Fruit fly (Drosophila melanogaster): ENCODE data around the gene tal-2A.

Gene tal-2A

DNA sequence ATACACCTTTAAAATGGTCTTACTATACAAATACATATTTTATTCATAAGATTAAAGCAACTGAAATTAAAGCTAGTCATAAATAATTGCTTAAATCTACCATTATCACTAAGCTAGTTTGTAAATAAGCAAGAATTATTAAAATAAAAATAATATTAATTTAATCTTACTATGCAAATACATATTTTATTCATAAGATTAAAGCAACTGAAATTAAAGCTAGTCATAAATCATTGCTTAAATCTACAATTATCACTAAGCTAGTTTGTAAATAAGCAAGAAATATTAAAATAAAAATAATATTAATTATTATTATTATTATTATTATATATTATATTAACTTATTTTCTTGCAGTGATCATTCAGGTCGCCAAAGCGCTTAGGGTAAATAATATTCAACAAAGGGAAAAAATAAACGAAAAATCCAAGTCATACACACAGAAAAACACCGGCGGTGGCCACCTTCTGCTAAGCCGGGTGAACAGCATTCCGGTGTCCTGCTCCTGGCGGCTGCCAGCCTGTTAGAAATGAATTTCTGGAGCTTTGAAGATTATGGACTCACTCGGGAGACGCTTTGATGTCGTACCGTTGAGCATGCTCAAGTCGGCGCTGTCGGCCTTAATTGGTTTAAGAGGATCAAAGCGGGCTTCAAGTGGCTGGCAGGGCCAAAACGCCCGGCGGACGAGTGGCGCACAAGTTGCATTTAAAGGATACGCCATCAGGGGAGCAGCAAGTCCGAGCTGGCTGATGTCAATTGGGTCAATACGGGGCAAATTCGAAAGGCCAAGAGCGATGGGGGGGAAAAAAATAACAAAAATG lies 8.8 kb upstream of the tal-2A start (continued):
- TF ChIP-seq Sox102F (GFP tag; optimal IDR thresholded peaks at IDR 0.05) = no peak
- peak; percentile 30 for TF ChIP-seq CG3032 (tag; optimal IDR thresholded peaks at IDR 0.05)
- peak; percentile 2 for TF ChIP-seq acj6 (GFP tag; optimal IDR thresholded peaks at IDR 0.05)
- peak in 1 of 2 experiments; percentile 7 for TF ChIP-seq ss (GFP tag; optimal IDR thresholded peaks at IDR 0.05)
- no peak for TF ChIP-seq CG7368 (GFP tag; optimal IDR thresholded peaks at IDR 0.05)
- no peak for TF ChIP-seq CG11762 (GFP tag; optimal IDR thresholded peaks at IDR 0.05; ENCODE audit: insufficient read depth)
- TF ChIP-seq vri (GFP tag; optimal IDR thresholded peaks at IDR 0.05) = no peak
- no peak for TF ChIP-seq Smox (GFP tag; optimal IDR thresholded peaks at IDR 0.05)

DNA sequence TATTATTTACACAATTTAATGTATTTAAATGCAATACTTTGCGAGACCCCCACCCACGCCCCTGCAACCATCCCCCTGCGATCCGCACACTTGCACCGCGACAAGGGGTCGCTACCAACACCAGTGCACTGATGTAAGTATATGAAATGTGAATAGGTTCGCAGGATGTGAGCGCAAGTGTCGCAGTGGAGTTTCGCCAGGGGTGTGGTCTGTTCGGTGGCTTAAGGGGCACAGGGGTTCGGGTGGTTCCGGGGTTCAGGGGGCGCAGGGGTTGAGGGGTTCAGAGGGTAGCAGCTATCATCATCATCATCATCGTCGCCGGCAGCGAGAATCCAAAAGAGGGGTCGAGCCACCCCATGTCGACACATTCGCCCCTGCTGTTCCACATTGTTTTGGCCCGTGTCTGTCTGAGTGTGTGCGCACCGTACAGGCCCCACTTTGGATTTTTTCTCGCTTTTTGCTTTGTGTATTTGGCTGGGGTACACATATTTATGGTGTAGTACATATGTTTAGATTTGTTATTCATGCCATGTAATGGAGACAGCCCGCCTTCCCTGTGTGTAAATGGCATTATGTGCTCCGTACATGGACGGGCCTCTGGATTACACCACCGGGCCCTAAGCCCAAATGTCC lies 7.8 kb upstream of the tal-2A start:
- TF ChIP-seq Ets21C (GFP tag; optimal IDR thresholded peaks at IDR 0.05) (no peak), CG34406 (GFP tag; optimal IDR thresholded peaks at IDR 0.05) (no peak), CG7368 (GFP tag; optimal IDR thresholded peaks at IDR 0.05) (no peak), CG8119 (GFP tag; IDR thresholded peaks at IDR 0.05) (no peak), Hr4 (GFP tag; optimal IDR thresholded peaks at IDR 0.05) (no peak), lz (GFP tag; optimal IDR thresholded peaks at IDR 0.05) (no peak), CG8319 (GFP tag; optimal IDR thresholded peaks at IDR 0.05) (no peak), CG3032 (tag; optimal IDR thresholded peaks at IDR 0.05) (no peak), Lpt (GFP tag; optimal IDR thresholded peaks at IDR 0.05) (no peak), Sox102F (GFP tag; optimal IDR thresholded peaks at IDR 0.05) (no peak), Gug (GFP tag; IDR thresholded peaks at IDR 0.05) (no peak), svp (GFP tag) (no peak), CG8632 (GFP tag; optimal IDR thresholded peaks at IDR 0.05) (no peak), CG6854 (GFP tag; optimal IDR thresholded peaks at IDR 0.05) (no peak), net (GFP tag; optimal IDR thresholded peaks at IDR 0.05) (no peak)

DNA sequence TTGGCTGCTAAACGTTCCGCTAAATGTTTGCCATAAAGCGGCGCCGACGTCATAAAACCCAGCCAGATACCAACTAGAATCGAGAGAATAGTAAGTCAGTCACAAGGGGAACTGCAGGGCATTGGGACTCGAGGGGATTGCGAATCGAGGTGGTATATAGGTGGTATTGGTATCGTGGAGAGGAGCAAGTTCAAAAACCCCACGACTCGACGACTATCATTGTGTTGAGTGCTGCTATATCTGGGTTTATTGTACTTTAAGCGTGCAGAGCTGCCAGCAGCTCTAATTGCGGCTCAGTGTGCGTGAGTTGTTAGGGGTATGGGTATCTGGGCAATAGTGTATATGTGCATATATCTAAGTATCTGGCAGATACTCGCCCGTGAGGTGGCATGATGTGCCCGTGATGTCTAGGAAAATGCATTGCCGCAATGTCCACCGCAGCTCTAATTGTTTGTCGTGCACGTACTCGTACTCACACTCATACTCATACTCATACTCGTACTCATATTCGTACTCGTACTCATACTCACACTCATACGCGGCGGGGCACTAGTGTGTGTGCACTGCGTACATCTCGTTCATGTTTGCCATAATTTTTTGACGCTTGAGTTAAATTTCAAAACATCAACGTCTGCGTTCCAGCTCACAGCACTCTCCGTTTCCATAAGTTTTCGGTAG lies 6.7 kb upstream of the tal-2A start:
- TF ChIP-seq CG11294 (GFP tag; IDR thresholded peaks at IDR 0.05) = no peak
- no peak for TF ChIP-seq CG10631 (GFP tag; optimal IDR thresholded peaks at IDR 0.05)
- TF ChIP-seq Lpt (GFP tag; optimal IDR thresholded peaks at IDR 0.05) = peak; percentile 14
- TF ChIP-seq eg (GFP tag; IDR thresholded peaks at IDR 0.05) = no peak
- no peak for TF ChIP-seq Eip75B (GFP tag; optimal IDR thresholded peaks at IDR 0.05)
- TF ChIP-seq Ets21C (GFP tag; optimal IDR thresholded peaks at IDR 0.05) = no peak
- TF ChIP-seq esn (GFP tag; optimal IDR thresholded peaks at IDR 0.05) = no peak
- no peak for TF ChIP-seq salr (GFP tag; optimal IDR thresholded peaks at IDR 0.05)
- TF ChIP-seq dsx (GFP tag; optimal IDR thresholded peaks at IDR 0.05; ENCODE audit: poor library complexity, severe bottlenecking) = no peak
- TF ChIP-seq svp (GFP tag) = peak; percentile 60
- TF ChIP-seq CG11902 (GFP tag; optimal IDR thresholded peaks at IDR 0.05) = no peak
- TF ChIP-seq lz (GFP tag; optimal IDR thresholded peaks at IDR 0.05) = no peak

DNA sequence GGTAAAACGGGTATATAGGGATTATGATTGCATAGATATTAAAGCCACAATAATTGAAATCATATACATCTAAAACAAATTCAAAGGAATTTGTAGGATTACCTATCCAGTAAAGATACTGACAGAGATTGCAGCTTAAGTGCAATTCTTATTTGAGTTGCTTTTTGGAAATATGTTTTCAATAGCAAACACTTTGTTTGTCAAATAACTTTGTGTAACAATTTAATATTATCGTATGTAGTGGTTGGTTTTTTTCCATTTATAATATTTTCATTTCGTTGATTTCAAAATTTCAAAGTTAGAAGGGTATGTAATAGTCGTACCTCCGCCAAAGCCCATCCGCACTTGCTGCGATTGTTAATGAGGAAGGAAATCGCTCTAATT lies 6.2 kb upstream of the tal-2A start:
- peak; percentile 62 for TF ChIP-seq Sox14 (GFP tag; optimal IDR thresholded peaks at IDR 0.05)
- peak; percentile 29 for TF ChIP-seq CG16779 (tag; optimal IDR thresholded peaks at IDR 0.05)
- peak; percentile 67 for TF ChIP-seq net (GFP tag; optimal IDR thresholded peaks at IDR 0.05)
- peak; percentile 74 for TF ChIP-seq CG6276 (GFP tag; optimal IDR thresholded peaks at IDR 0.05)
- peak; percentile 73 for TF ChIP-seq svp (GFP tag)
- TF ChIP-seq fd59A (GFP tag; optimal IDR thresholded peaks at IDR 0.05) = peak; percentile 33
- peak; percentile 59 for TF ChIP-seq eg (GFP tag; IDR thresholded peaks at IDR 0.05)
- TF ChIP-seq fd85E (GFP tag; optimal IDR thresholded peaks at IDR 0.05) = no peak
- peak; percentile 68 for TF ChIP-seq achi (GFP tag; optimal IDR thresholded peaks at IDR 0.05)
- peak; percentile 5 for TF ChIP-seq CG6808 (GFP tag; optimal IDR thresholded peaks at IDR 0.05)
- peak; percentile 20 for TF ChIP-seq CG31627 (GFP tag; optimal IDR thresholded peaks at IDR 0.05)
- peak; percentile 94 for TF ChIP-seq Eip78C (GFP tag)
- peak; percentile 25; the same call in 1 of the 2 replicates for TF ChIP-seq CG11294 (GFP tag; IDR thresholded peaks at IDR 0.05)
- peak; percentile 44 for TF ChIP-seq Smox (GFP tag; optimal IDR thresholded peaks at IDR 0.05)
- TF ChIP-seq dac (GFP tag; optimal IDR thresholded peaks at IDR 0.05) = peak; percentile 59
- TF ChIP-seq CG3919 (GFP tag; optimal IDR thresholded peaks at IDR 0.05) = peak; percentile 64
- TF ChIP-seq Met (GFP tag; optimal IDR thresholded peaks at IDR 0.05) = peak; percentile 55
- TF ChIP-seq CG8632 (GFP tag; optimal IDR thresholded peaks at IDR 0.05) = peak; percentile 16
- TF ChIP-seq CG8319 (GFP tag; optimal IDR thresholded peaks at IDR 0.05) = no peak
- peak; percentile 22 for TF ChIP-seq Ets96B (tag; optimal IDR thresholded peaks at IDR 0.05)
- peak; percentile 44 for TF ChIP-seq Sox102F (GFP tag; optimal IDR thresholded peaks at IDR 0.05)
- TF ChIP-seq CG6854 (GFP tag; optimal IDR thresholded peaks at IDR 0.05) = no peak
- peak; percentile 21 for TF ChIP-seq Ets21C (GFP tag; optimal IDR thresholded peaks at IDR 0.05)
- peak; percentile 56 for TF ChIP-seq lz (GFP tag; optimal IDR thresholded peaks at IDR 0.05)
